Fruit fly (Drosophila melanogaster): ENCODE results near the gene CG15646.

- TF ChIP-seq psq (optimal IDR thresholded peaks at IDR 0.05) (no peak), h (optimal IDR thresholded peaks at IDR 0.05) (no peak), ttk (optimal IDR thresholded peaks at IDR 0.05) (no peak), Sin3A (optimal IDR thresholded peaks at IDR 0.05) (no peak), Myc (optimal IDR thresholded peaks at IDR 0.05) (no peak)
Observed at dm6 chrX:15662285-15662684, 8.5 kb downstream of the CG15646 start, which contains the start of gene CG8119.
